Fruit fly (Drosophila melanogaster): ENCODE results near the gene PICK1.

PICK1 gene

DNA sequence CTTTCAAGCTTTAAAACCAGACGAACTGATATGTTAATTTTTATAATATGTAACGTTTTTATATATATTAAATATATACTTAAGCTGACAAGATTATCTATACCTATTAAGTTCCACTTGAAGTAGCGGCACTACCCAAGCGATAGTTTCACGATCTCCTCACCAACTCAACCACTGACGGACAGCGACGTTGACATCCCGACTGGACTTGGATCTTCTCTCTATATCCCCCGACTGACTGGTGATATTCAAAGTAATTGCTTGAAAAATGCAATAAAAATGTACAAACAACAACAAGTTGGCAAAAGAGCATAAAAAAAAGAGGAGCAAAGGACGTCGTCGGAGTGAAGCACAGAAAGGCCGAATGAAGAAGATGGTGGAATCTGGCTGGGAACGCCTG is 48.6 kb upstream of the PICK1 start, which contains the start of gene Ref2:
Gene Ref2 (minus strand): TSS at position 101 of the 400 bp plus-strand sequence.
- TF ChIP-seq slbo (GFP tag; IDR thresholded peaks at IDR 0.05): no peak
- no peak for TF ChIP-seq CG16813 (GFP tag; IDR thresholded peaks at IDR 0.05; ENCODE audit: partially characterized antibody)
- TF ChIP-seq p53 (GFP tag; optimal IDR thresholded peaks at IDR 0.05): no peak
- TF ChIP-seq CG15601 (tag; optimal IDR thresholded peaks at IDR 0.05): no peak
- TF ChIP-seq CG17361 (GFP tag; IDR thresholded peaks at IDR 0.05): no peak
- TF ChIP-seq grau (tag; optimal IDR thresholded peaks at IDR 0.05): no peak
- no peak for TF ChIP-seq ERR (GFP tag; optimal IDR thresholded peaks at IDR 0.05)
- no peak for TF ChIP-seq sqz (GFP tag; optimal IDR thresholded peaks at IDR 0.05)
- TF ChIP-seq btn (GFP tag; optimal IDR thresholded peaks at IDR 0.05): no peak
- TF ChIP-seq CG11093 (GFP tag; IDR thresholded peaks at IDR 0.05): no peak
- TF ChIP-seq nmo (GFP tag; optimal IDR thresholded peaks at IDR 0.05): no peak
- no peak for TF ChIP-seq CG12942 (GFP tag; optimal IDR thresholded peaks at IDR 0.05)
- no peak for TF ChIP-seq ac (GFP tag; optimal IDR thresholded peaks at IDR 0.05)
- TF ChIP-seq CG7928 (GFP tag; optimal IDR thresholded peaks at IDR 0.05): no peak
- no peak for TF ChIP-seq CG10565 (GFP tag; optimal IDR thresholded peaks at IDR 0.05)
- TF ChIP-seq croc (GFP tag; conservative IDR thresholded peaks at IDR 0.05): no peak

DNA sequence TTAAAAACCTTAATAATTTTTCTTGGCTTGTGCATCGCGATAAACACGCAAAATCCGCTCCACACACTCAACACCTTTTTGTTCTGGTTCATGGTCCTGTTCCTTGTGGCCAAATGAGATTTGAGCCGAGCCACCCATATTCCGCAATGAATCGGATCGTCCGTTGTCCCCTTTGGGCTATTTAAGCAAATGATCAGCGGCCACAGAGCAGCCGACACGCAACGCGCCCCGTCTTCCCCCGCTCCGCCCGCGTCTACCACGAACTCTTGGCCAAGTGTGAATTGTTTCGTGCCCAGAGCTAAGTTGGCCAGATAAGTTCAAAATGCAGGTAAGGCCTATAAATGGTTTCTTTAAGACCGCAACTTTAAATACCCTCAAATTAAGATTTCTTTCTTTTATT is 43.8 kb upstream of the PICK1 start:
- TF ChIP-seq CG17612 (GFP tag; IDR thresholded peaks at IDR 0.05) (no peak), CG7556 (GFP tag; optimal IDR thresholded peaks at IDR 0.05) (no peak), mirr (GFP tag; optimal IDR thresholded peaks at IDR 0.05) (no peak), Optix (GFP tag; IDR thresholded peaks at IDR 0.05) (no peak), CG17912 (GFP tag; optimal IDR thresholded peaks at IDR 0.05) (no peak)

DNA sequence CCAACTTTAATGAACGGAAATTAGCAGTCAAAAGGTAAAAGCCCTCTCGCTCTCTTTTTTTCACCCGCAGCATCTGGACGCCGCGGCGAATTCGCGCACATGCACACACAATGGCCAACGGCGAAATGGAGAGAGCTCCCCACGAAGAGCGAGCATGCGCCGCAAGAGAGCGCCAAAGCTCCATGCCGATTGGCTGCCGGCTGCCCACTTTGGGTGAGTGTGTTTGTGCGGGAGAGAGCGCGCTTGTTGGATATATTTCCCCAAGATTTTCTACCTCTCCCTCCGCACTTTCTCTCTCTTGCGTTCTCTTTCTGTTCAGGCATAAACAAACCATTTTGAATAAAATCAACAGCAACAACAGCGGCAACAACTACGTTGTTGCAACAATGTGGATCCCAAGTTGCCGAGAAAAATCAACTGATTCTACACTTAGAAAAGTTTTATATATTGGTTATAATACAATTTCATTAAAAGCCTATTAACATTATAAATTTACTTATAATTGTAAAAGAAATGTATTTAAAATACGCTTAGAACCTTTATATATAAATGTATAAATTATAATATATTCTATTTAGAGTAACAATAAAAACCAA is 39.0 kb upstream of the PICK1 start:
- no peak for TF ChIP-seq trem (tag; optimal IDR thresholded peaks at IDR 0.05)
- TF ChIP-seq CG7271 (tag; optimal IDR thresholded peaks at IDR 0.05): no peak
- TF ChIP-seq pho (GFP tag; optimal IDR thresholded peaks at IDR 0.05): no peak
- peak; percentile 61 for TF ChIP-seq yki (optimal IDR thresholded peaks at IDR 0.05)
- TF ChIP-seq CG7963 (GFP tag; IDR thresholded peaks at IDR 0.05; ENCODE audit: partially characterized antibody): no peak
- no peak for TF ChIP-seq CG6654 (GFP tag; optimal IDR thresholded peaks at IDR 0.05)
- no peak for TF ChIP-seq Hr39 (optimal IDR thresholded peaks at IDR 0.05)
- TF ChIP-seq CG34422 (GFP tag; IDR thresholded peaks at IDR 0.05): no peak
- TF ChIP-seq kay (GFP tag; optimal IDR thresholded peaks at IDR 0.05): no peak
- TF ChIP-seq sima (GFP tag; optimal IDR thresholded peaks at IDR 0.05): no peak
- no peak for TF ChIP-seq fru (optimal IDR thresholded peaks at IDR 0.05)
- TF ChIP-seq CG1832 (GFP tag; optimal IDR thresholded peaks at IDR 0.05): peak; percentile 0
- no peak for TF ChIP-seq CG10209 (GFP tag; optimal IDR thresholded peaks at IDR 0.05)
- no peak for TF ChIP-seq dm (GFP tag; optimal IDR thresholded peaks at IDR 0.05)
- TF ChIP-seq Dip2 (GFP tag; IDR thresholded peaks at IDR 0.05): no peak
- TF ChIP-seq sr (GFP tag; IDR thresholded peaks at IDR 0.05): peak; percentile 82
- no peak for TF ChIP-seq sisA (GFP tag; IDR thresholded peaks at IDR 0.05)
- no peak for TF ChIP-seq CG34376 (GFP tag; optimal IDR thresholded peaks at IDR 0.05)
- TF ChIP-seq chm (GFP tag; IDR thresholded peaks at IDR 0.05): peak; percentile 7; the same call in 1 of the 2 replicates
- TF ChIP-seq CG1233 (GFP tag; optimal IDR thresholded peaks at IDR 0.05): no peak
- no peak for TF ChIP-seq lilli (GFP tag; optimal IDR thresholded peaks at IDR 0.05)
- no peak for TF ChIP-seq HmgD (GFP tag; optimal IDR thresholded peaks at IDR 0.05)
- no peak for TF ChIP-seq lov (optimal IDR thresholded peaks at IDR 0.05)
- no peak for TF ChIP-seq lov (GFP tag; IDR thresholded peaks at IDR 0.05)
- no peak for TF ChIP-seq CG16779 (GFP tag; IDR thresholded peaks at IDR 0.05)
- TF ChIP-seq gem (tag; optimal IDR thresholded peaks at IDR 0.05): peak; percentile 37
- no peak for TF ChIP-seq B-H1 (GFP tag; IDR thresholded peaks at IDR 0.05)
- no peak for TF ChIP-seq row (GFP tag; IDR thresholded peaks at IDR 0.05)
- TF ChIP-seq zen2 (GFP tag; IDR thresholded peaks at IDR 0.05; ENCODE audit: partially characterized antibody): peak; percentile 87
- TF ChIP-seq chn (GFP tag; optimal IDR thresholded peaks at IDR 0.05): no peak
- no peak for TF ChIP-seq slou (GFP tag; optimal IDR thresholded peaks at IDR 0.05)
